Fruit fly (Drosophila melanogaster) whole organism, wandering third instar larva: ENCODE results near the gene witty.
A peak's percentile ranks its signal among the peaks of the same experiment; 100 is the strongest.

Experiments
- Abd-B ChIP-seq: fragments of >200 bp; optimal IDR thresholded peaks from 2 replicates; lab custom pipeline; 2017; ENCODE audit warnings: missing biosample characterization, missing genetic modification characterization
- CG32264 ChIP-seq: fragments of 200-800 bp; sonication (Bioruptor generic); optimal IDR thresholded peaks from 2 replicates; lab custom pipeline; 2016; ENCODE audit warnings: missing biosample characterization, missing genetic modification characterization
- CG9705 ChIP-seq: fragments of 200-800 bp; sonication (Bioruptor generic); optimal IDR thresholded peaks from 2 replicates; lab custom pipeline; 2018; ENCODE audit warnings: missing biosample characterization, mild to moderate bottlenecking, missing genetic modification characterization
- CrebA ChIP-seq: fragments of 200-800 bp; sonication (Bioruptor generic); optimal IDR thresholded peaks from 2 replicates; lab custom pipeline; 2016; ENCODE audit warnings: missing biosample characterization, mild to moderate bottlenecking, missing genetic modification characterization, borderline replicate concordance
- Dfd ChIP-seq: fragments of >200 bp; optimal IDR thresholded peaks from 2 replicates; lab custom pipeline; 2017; ENCODE audit warnings: missing biosample characterization, missing genetic modification characterization
- Dif ChIP-seq: fragments of 200-275, 200-300 bp; sonication (Bioruptor generic); optimal IDR thresholded peaks from 2 replicates; lab custom pipeline; 2018; ENCODE audit warnings: missing biosample characterization, missing genetic modification characterization; ENCODE audit not compliant: partially characterized antibody
- GATAd ChIP-seq: sonication (Bioruptor generic); optimal IDR thresholded peaks from 2 replicates; lab custom pipeline; 2016; ENCODE audit warnings: missing biosample characterization, missing genetic modification characterization
- HLH106 ChIP-seq: fragments of 200-800 bp; optimal IDR thresholded peaks from 3 replicates; lab custom pipeline; 2019; ENCODE audit warnings: missing biosample characterization, mild to moderate bottlenecking, missing genetic modification characterization, moderate library complexity
- Hnf4 ChIP-seq: fragments of 200-800 bp; sonication (Bioruptor generic); optimal IDR thresholded peaks from 2 replicates; lab custom pipeline; 2016; ENCODE audit warnings: missing biosample characterization, mild to moderate bottlenecking, missing genetic modification characterization
- Hr78 ChIP-seq: fragments of >200 bp; optimal IDR thresholded peaks from 2 replicates; lab custom pipeline; 2017; ENCODE audit warnings: missing biosample characterization, missing genetic modification characterization
- Hr83 ChIP-seq: fragments of 200-300 bp; sonication (Bioruptor generic); optimal IDR thresholded peaks from 2 replicates; lab custom pipeline; 2016; ENCODE audit warnings: missing biosample characterization, mild to moderate bottlenecking, missing genetic modification characterization, moderate library complexity; ENCODE audit not compliant: poor library complexity, severe bottlenecking
- Jra ChIP-seq: sonication (Bioruptor generic); optimal IDR thresholded peaks from 2 replicates; lab custom pipeline; 2016; ENCODE audit warnings: missing biosample characterization, missing genetic modification characterization
- Mio ChIP-seq: sonication (Bioruptor generic); optimal IDR thresholded peaks from 2 replicates; lab custom pipeline; 2016; ENCODE audit warnings: missing biosample characterization, missing genetic modification characterization
- Myc ChIP-seq: fragments of >200 bp; optimal IDR thresholded peaks from 2 replicates; lab custom pipeline; 2017
- N ChIP-seq: fragments of >200 bp; optimal IDR thresholded peaks from 2 replicates; lab custom pipeline; 2018; ENCODE audit warnings: missing biosample characterization, missing external identifiers, missing genetic modification characterization
- OdsH ChIP-seq: fragments of 200-800 bp; sonication (Bioruptor generic); optimal IDR thresholded peaks from 2 replicates; lab custom pipeline; 2016; ENCODE audit warnings: missing biosample characterization, mild to moderate bottlenecking, missing genetic modification characterization
- Rel ChIP-seq, 2 experiments: fragments of 200-800 bp; sonication (Bioruptor generic) in 1 of 2; optimal IDR thresholded peaks; 2 replicates in 1 of 2; 3 replicates in 1 of 2; lab custom pipeline; 2016 to 2019; ENCODE audit warnings: mild to moderate bottlenecking in 2 of 2, missing biosample characterization in 2 of 2, missing genetic modification characterization in 2 of 2, moderate library complexity in 1 of 2
- Sp1 ChIP-seq: fragments of 200-800 bp; sonication (Bioruptor generic); optimal IDR thresholded peaks from 3 replicates; lab custom pipeline; 2019; ENCODE audit warnings: missing biosample characterization, mild to moderate bottlenecking, missing genetic modification characterization, moderate library complexity
- Vsx2 ChIP-seq: fragments of 200-300, 225-300 bp; sonication (Bioruptor generic); optimal IDR thresholded peaks from 2 replicates; lab custom pipeline; 2018; ENCODE audit warnings: missing biosample characterization, missing genetic modification characterization; ENCODE audit not compliant: partially characterized antibody
- br ChIP-seq: fragments of 200-800 bp; sonication (Bioruptor generic); optimal IDR thresholded peaks from 2 replicates; lab custom pipeline; 2016; ENCODE audit warnings: missing biosample characterization, missing genetic modification characterization
- brk ChIP-seq: fragments of 200-800 bp; sonication (Bioruptor generic); optimal IDR thresholded peaks from 2 replicates; lab custom pipeline; 2016; ENCODE audit warnings: missing biosample characterization, mild to moderate bottlenecking, missing genetic modification characterization
- dl ChIP-seq, 2 experiments: fragments of 175-275, 200-275 bp in 1 of 2; fragments of 200-275 bp in 1 of 2; sonication (Bioruptor generic); optimal IDR thresholded peaks; lab custom pipeline; 2018; ENCODE audit warnings: mild to moderate bottlenecking in 2 of 2, missing biosample characterization in 2 of 2, missing genetic modification characterization in 2 of 2, moderate library complexity in 2 of 2; ENCODE audit not compliant: partially characterized antibody in 2 of 2, insufficient read depth in 1 of 2
- dmrt93B ChIP-seq: fragments of 200-800 bp; sonication (Bioruptor generic); optimal IDR thresholded peaks from 2 replicates; lab custom pipeline; 2018; ENCODE audit warnings: missing biosample characterization, mild to moderate bottlenecking, missing genetic modification characterization
- dsf ChIP-seq: sonication (Bioruptor generic); optimal IDR thresholded peaks from 2 replicates; lab custom pipeline; 2016; ENCODE audit warnings: missing biosample characterization, missing genetic modification characterization, borderline replicate concordance
- ey ChIP-seq: fragments of 200-800 bp; sonication (Bioruptor generic); optimal IDR thresholded peaks from 2 replicates; lab custom pipeline; 2016; ENCODE audit warnings: missing biosample characterization, missing genetic modification characterization
- foxo ChIP-seq, 2 experiments: fragments of 200-800 bp; sonication (Bioruptor generic); optimal IDR thresholded peaks; 2 replicates in 1 of 2; 3 replicates in 1 of 2; lab custom pipeline; 2016 to 2017; ENCODE audit warnings: missing biosample characterization in 2 of 2, missing genetic modification characterization in 2 of 2
- fru ChIP-seq: fragments of 200-800 bp; sonication (Bioruptor generic); optimal IDR thresholded peaks from 3 replicates; lab custom pipeline; 2016; ENCODE audit warnings: missing biosample characterization, mild to moderate bottlenecking, missing genetic modification characterization
- h ChIP-seq: fragments of 200-800 bp; sonication (Bioruptor generic); optimal IDR thresholded peaks from 3 replicates; lab custom pipeline; 2016; ENCODE audit warnings: missing biosample characterization, mild to moderate bottlenecking, missing genetic modification characterization
- jim ChIP-seq: fragments of 175-275, 200-325 bp; sonication (Bioruptor generic); optimal IDR thresholded peaks from 2 replicates; lab custom pipeline; 2016; ENCODE audit warnings: missing biosample characterization, mild to moderate bottlenecking, missing genetic modification characterization
- lola ChIP-seq: fragments of >200 bp; optimal IDR thresholded peaks from 2 replicates; lab custom pipeline; 2017; ENCODE audit warnings: missing biosample characterization, missing genetic modification characterization
- pan ChIP-seq: fragments of >200 bp; optimal IDR thresholded peaks from 2 replicates; lab custom pipeline; 2017
- psq ChIP-seq: fragments of 200-800 bp; sonication (Bioruptor generic); optimal IDR thresholded peaks from 3 replicates; lab custom pipeline; 2017; ENCODE audit warnings: missing biosample characterization, mild to moderate bottlenecking, missing genetic modification characterization, moderate library complexity
- rgr ChIP-seq: fragments of 200-800 bp; sonication (Bioruptor generic); optimal IDR thresholded peaks from 3 replicates; lab custom pipeline; 2016; ENCODE audit warnings: missing biosample characterization, mild to moderate bottlenecking, missing genetic modification characterization
- sage ChIP-seq: fragments of 200-800 bp; sonication (Bioruptor generic); optimal IDR thresholded peaks from 2 replicates; lab custom pipeline; 2016; ENCODE audit warnings: missing biosample characterization, mild to moderate bottlenecking, missing genetic modification characterization
- sv ChIP-seq: fragments of 200-800 bp; sonication (Bioruptor generic); optimal IDR thresholded peaks from 3 replicates; lab custom pipeline; 2016; ENCODE audit warnings: missing biosample characterization, missing genetic modification characterization
- tai ChIP-seq: sonication (Bioruptor generic); optimal IDR thresholded peaks from 2 replicates; lab custom pipeline; 2016; ENCODE audit warnings: missing biosample characterization, missing genetic modification characterization
- usp ChIP-seq: fragments of >200 bp; optimal IDR thresholded peaks from 2 replicates; lab custom pipeline; 2017; ENCODE audit warnings: missing biosample characterization, missing genetic modification characterization
- woc ChIP-seq: sonication (Bioruptor generic); optimal IDR thresholded peaks from 2 replicates; lab custom pipeline; 2016; ENCODE audit warnings: missing biosample characterization, mild to moderate bottlenecking, missing genetic modification characterization

The witty gene

DNA sequence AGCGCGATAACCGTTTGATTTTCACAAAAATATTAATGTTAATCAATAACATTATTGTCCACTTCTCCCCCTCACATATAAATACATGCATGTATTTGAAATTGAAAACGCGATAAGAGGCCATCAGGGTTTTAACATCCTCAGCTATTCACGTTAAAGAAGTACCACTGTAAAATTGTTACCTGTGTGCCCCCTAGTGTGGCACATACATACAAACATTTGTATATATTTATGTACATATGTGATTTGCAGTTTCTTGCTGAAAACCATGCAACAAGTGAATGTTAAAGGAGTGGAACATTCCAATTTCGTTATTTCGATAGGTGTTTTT, 24.8 kb downstream of the witty start:
- TF ChIP-seq jim (GFP tag; lab: Kevin White, UChicago) (no peak), Hr83 (no peak), sv (GFP tag; lab: Kevin White, UChicago) (no peak), pan (lab: Kevin White, UChicago) (no peak), CG32264 (no peak), HLH106 (tag; lab: Kevin White, UChicago) (no peak), tai (GFP tag; lab: Kevin White, UChicago) (no peak), dmrt93B (GFP tag; lab: Kevin White, UChicago) (no peak), Abd-B (GFP tag; lab: Kevin White, UChicago) (no peak), OdsH (GFP tag; lab: Kevin White, UChicago) (no peak), rgr (GFP tag; lab: Kevin White, UChicago) (no peak), br (GFP tag; lab: Kevin White, UChicago) (no peak), Rel (GFP tag; optimal IDR thresholded peaks at IDR 0.05; lab: Kevin White, UChicago) (no peak), Rel (tag; optimal IDR thresholded peaks at IDR 0.05; lab: Kevin White, UChicago) (no peak), woc (GFP tag; lab: Kevin White, UChicago) (no peak), CG9705 (GFP tag; lab: Kevin White, UChicago) (no peak)
- TF ChIP-seq, all 38 proteins: peak for 0

DNA sequence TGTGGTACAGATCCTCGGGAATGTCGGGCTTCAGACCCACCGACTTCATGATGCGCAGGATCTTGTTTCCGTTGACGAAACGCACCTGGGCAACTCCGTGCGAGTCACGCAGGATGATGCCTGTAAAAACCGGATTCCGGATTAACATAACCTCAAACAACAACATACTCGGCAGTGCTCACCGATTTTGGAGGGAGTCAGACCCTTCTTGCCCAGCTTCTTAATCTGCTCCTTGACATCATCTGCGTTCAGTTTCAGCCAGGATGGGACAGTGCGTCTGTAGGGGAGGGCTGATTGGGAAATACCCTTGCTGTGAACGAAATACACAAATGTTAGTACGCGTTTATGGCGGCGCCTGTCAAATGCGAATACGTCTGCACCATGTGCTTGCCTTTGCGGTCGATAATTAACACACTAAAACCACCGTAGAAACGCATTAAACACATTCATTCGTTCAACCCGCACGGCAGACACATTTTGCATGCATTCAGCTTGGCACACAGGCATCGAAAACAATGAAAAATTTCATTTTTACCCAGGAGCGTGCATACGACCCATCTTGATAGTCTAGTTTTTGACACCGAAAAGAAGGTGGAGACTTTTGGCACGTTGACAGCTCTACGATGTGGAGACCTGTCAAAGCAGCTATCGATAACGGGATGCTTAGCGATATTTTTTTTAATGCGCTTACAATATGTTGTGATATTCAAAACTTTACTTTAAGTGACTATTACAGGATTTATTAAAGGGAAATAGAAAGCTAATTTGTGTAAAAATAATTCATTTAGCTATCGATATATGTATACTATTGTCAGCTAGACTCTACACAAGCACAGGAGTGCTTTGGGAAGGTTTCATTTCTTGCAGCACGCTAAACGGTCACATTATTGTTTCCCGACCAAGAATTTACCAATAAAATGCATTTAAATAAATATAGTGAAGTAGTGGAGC, 26.2 kb downstream of the witty start, which contains the start of the genes RpS13 and CSN8:
Gene RpS13 (minus strand): TSS at position 657 of the 951 bp plus-strand sequence.
Gene CSN8 (plus strand): TSS at position 850 of the 951 bp plus-strand sequence.
- TF ChIP-seq tai (GFP tag; lab: Kevin White, UChicago) (peak; percentile 48), Mio (GFP tag; lab: Kevin White, UChicago) (no peak), OdsH (GFP tag; lab: Kevin White, UChicago) (no peak), psq (GFP tag; lab: Kevin White, UChicago) (no peak), GATAd (GFP tag; lab: Kevin White, UChicago) (no peak), dmrt93B (GFP tag; lab: Kevin White, UChicago) (no peak), brk (GFP tag; lab: Kevin White, UChicago) (peak; percentile 38), CG9705 (GFP tag; lab: Kevin White, UChicago) (peak; percentile 9), lola (GFP tag; lab: Kevin White, UChicago) (no peak), N (GFP tag; lab: Kevin White, UChicago) (no peak), h (GFP tag; lab: Kevin White, UChicago) (peak; percentile 58), Hnf4 (GFP tag; lab: Kevin White, UChicago) (peak; percentile 32), Sp1 (GFP tag; lab: Kevin White, UChicago) (peak; percentile 58), sv (GFP tag; lab: Kevin White, UChicago) (no peak), fru (GFP tag; lab: Kevin White, UChicago) (peak; percentile 20), Rel (GFP tag; optimal IDR thresholded peaks at IDR 0.05; lab: Kevin White, UChicago) (no peak), Rel (tag; optimal IDR thresholded peaks at IDR 0.05; lab: Kevin White, UChicago) (peak; percentile 3), Dfd (GFP tag; lab: Kevin White, UChicago) (no peak), Dif (GFP tag; lab: Kevin White, UChicago) (no peak), usp (no peak), woc (GFP tag; lab: Kevin White, UChicago) (peak; percentile 7), dsf (no peak), jim (GFP tag; lab: Kevin White, UChicago) (no peak), Hr78 (GFP tag; lab: Kevin White, UChicago) (no peak), dl (GFP tag; optimal IDR thresholded peaks at IDR 0.05; lab: Kevin White, UChicago; ENCODE audit: insufficient read depth in 1 of 2, partially characterized antibody in 2 of 2) (no peak), CG32264 (no peak), sage (GFP tag; lab: Kevin White, UChicago) (no peak), CrebA (GFP tag; lab: Kevin White, UChicago) (no peak), Myc (peak; percentile 62), Jra (GFP tag; lab: Kevin White, UChicago) (no peak), pan (lab: Kevin White, UChicago) (no peak), Abd-B (GFP tag; lab: Kevin White, UChicago) (no peak), rgr (GFP tag; lab: Kevin White, UChicago) (peak; percentile 36), Vsx2 (no peak), Hr83 (no peak), br (GFP tag; lab: Kevin White, UChicago) (no peak), HLH106 (tag; lab: Kevin White, UChicago) (no peak), foxo (GFP tag; optimal IDR thresholded peaks at IDR 0.05; lab: Kevin White, UChicago) (no peak), ey (GFP tag; lab: Kevin White, UChicago) (no peak)
